Worm (Caenorhabditis elegans) whole organism, L1 larva: Measurements from ENCODE around the gene algn-8.

Source experiments
- aly-2 ChIP-seq: fragments of 150-350 bp; optimal IDR thresholded peaks from 2 replicates; lab custom pipeline; 2014; ENCODE audit warnings: missing biosample characterization, missing genetic modification characterization
- ceh-82 ChIP-seq, 3 experiments: fragments of 150-350 bp in 1 of 3; sonication (generic microtip) in 2 of 3; optimal IDR thresholded peaks; 2 replicates each; lab custom pipeline; 2014 to 2017; ENCODE audit warnings: missing biosample characterization in 3 of 3, missing genetic modification characterization in 3 of 3
- isw-1 ChIP-seq: fragments of 200-800 bp; sonication (Bioruptor generic); IDR thresholded peaks from 2 replicates; pipeline ENCODE4 v1.3.6; 2022; ENCODE audit warnings: missing genetic modification characterization, missing compliant biosample characterization
- lin-13 ChIP-seq: fragments of 150-350 bp; optimal IDR thresholded peaks from 2 replicates; lab custom pipeline; 2014; ENCODE audit warnings: missing biosample characterization, missing genetic modification reagents, missing genetic modification characterization
- lin-15B ChIP-seq: fragments of 150-350 bp; sonication (generic microtip); optimal IDR thresholded peaks from 3 replicates; lab custom pipeline; 2014; ENCODE audit warnings: missing biosample characterization, missing genetic modification characterization
- nhr-237 ChIP-seq: fragments of 150-350 bp; optimal IDR thresholded peaks from 2 replicates; lab custom pipeline; 2014; ENCODE audit warnings: missing biosample characterization, missing genetic modification characterization
- pag-3 ChIP-seq: sonication (generic microtip); optimal IDR thresholded peaks from 2 replicates; lab custom pipeline; 2017; ENCODE audit warnings: missing genetic modification characterization, mild to moderate bottlenecking, missing compliant biosample characterization, antibody characterized with exemption, borderline replicate concordance; ENCODE audit not compliant: insufficient read depth

DNA sequence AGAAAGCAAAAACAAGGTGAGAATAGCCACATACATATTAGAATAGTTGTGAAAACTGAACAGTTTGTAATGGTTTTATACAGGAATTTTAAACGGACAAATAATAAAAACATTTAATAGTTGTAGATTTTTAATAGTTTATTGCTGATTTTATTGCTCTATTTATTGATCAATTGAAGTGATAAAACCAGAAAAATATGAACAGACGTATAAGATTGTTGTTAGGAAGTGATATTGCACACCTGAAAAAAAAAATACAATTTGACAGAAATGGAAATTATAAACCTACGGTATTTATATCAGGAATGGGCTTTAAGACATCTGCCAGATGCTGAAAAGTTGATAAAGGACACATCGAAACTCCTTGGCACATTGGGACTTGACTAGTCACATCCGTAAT, 31.7 kb upstream of the algn-8 start, which contains the start of gene C05C10.8:
- TF ChIP-seq nhr-237 = no peak
- TF ChIP-seq lin-13 = no peak
- TF ChIP-seq isw-1 (GFP tag; lab: Robert Waterston, UW) = no peak
- no peak for TF ChIP-seq lin-15B (tag; lab: Kevin White, UChicago)
- no peak for TF ChIP-seq aly-2
- TF ChIP-seq pag-3 = no peak
- TF ChIP-seq ceh-82 (tag; optimal IDR thresholded peaks at IDR 0.05; lab: Kevin White, UChicago) = no peak
